In genomic region chrIII:9467095-9467494, ce11 we compare ENCODE assay signal across 2 worm cellular contexts.
A peak's percentile ranks its signal among the peaks of the same experiment; 100 is the strongest.
TF ChIP-seq lines count a peak whose summit lies in the region.

Gene baf-1 (plus strand): TSS chrIII:9467464.

TF ChIP-seq in whole organism, L1 larva, 84 proteins besides CTCF, POLR2A, EP300 and RAD21 (continued from another document):
- TF ChIP-seq isw-1 (GFP tag; IDR thresholded peaks at IDR 0.05; lab: Robert Waterston, UW) (peak; percentile 57), C04F5.9 (tag; optimal IDR thresholded peaks at IDR 0.05; lab: Kevin White, UChicago) (no peak), alr-1 (tag; optimal IDR thresholded peaks at IDR 0.05; lab: Kevin White, UChicago; ENCODE audit: borderline replicate concordance) (no peak), mab-9 (GFP tag; IDR thresholded peaks at IDR 0.05; lab: Robert Waterston, UW) (no peak), ces-1 (GFP tag; optimal IDR thresholded peaks at IDR 0.05; lab: Kevin White, UChicago) (no peak), ets-5 (GFP tag; IDR thresholded peaks at IDR 0.05; lab: Robert Waterston, UW) (no peak), ceh-90 (tag; optimal IDR thresholded peaks at IDR 0.05; lab: Kevin White, UChicago) (peak; percentile 57), efl-1 (optimal IDR thresholded peaks at IDR 0.05; lab: Kevin White, UChicago) (peak; percentile 75 to 77), efl-1 (GFP tag; optimal IDR thresholded peaks at IDR 0.05 in 1 of 2; lab: Kevin White, UChicago) (peak; percentile 70 to 97), sptf-1 (tag; optimal IDR thresholded peaks at IDR 0.05; lab: Kevin White, UChicago) (no peak), tlp-1 (tag; optimal IDR thresholded peaks at IDR 0.05; lab: Kevin White, UChicago) (no peak), aha-1 (tag; optimal IDR thresholded peaks at IDR 0.05; lab: Kevin White, UChicago) (no peak), egl-27 (tag; optimal IDR thresholded peaks at IDR 0.05; lab: Kevin White, UChicago) (no peak), F16B12.6 (tag; optimal IDR thresholded peaks at IDR 0.05; lab: Kevin White, UChicago) (peak; percentile 40), dpl-1 (GFP tag; optimal IDR thresholded peaks at IDR 0.05; lab: Kevin White, UChicago) (peak; percentile 70 to 80 (median 75)), lin-14 (GFP tag; optimal IDR thresholded peaks at IDR 0.05; lab: Kevin White, UChicago) (peak; percentile 55), rnt-1 (tag; optimal IDR thresholded peaks at IDR 0.05; lab: Kevin White, UChicago) (peak; percentile 83), fkh-8 (tag; optimal IDR thresholded peaks at IDR 0.05; lab: Kevin White, UChicago) (peak; percentile 27), lir-3 (tag; optimal IDR thresholded peaks at IDR 0.05; lab: Kevin White, UChicago; ENCODE audit: poor library complexity) (peak; percentile 59), tbx-2 (tag; optimal IDR thresholded peaks at IDR 0.05; lab: Kevin White, UChicago) (peak; percentile 60), mep-1 (tag; optimal IDR thresholded peaks at IDR 0.05; lab: Kevin White, UChicago) (peak; percentile 51), nhr-237 (tag; optimal IDR thresholded peaks at IDR 0.05; lab: Kevin White, UChicago) (no peak), unc-98 (GFP tag; IDR thresholded peaks at IDR 0.05; lab: Robert Waterston, UW) (no peak), C16A3.4 (tag; optimal IDR thresholded peaks at IDR 0.05; lab: Kevin White, UChicago) (peak; percentile 50), mef-2 (tag; optimal IDR thresholded peaks at IDR 0.05; lab: Kevin White, UChicago) (no peak), blmp-1 (tag; optimal IDR thresholded peaks at IDR 0.05; lab: Kevin White, UChicago) (peak; percentile 30), nhr-11 (tag; optimal IDR thresholded peaks at IDR 0.05; lab: Kevin White, UChicago) (no peak), C34B4.2 (tag; optimal IDR thresholded peaks at IDR 0.05; lab: Kevin White, UChicago) (no peak), aly-2 (tag; optimal IDR thresholded peaks at IDR 0.05; lab: Kevin White, UChicago) (no peak), fos-1 (tag; optimal IDR thresholded peaks at IDR 0.05; lab: Kevin White, UChicago) (peak; percentile 1), swsn-7 (tag; optimal IDR thresholded peaks at IDR 0.05; lab: Kevin White, UChicago) (peak; percentile 68), elt-2 (tag; optimal IDR thresholded peaks at IDR 0.05; lab: Kevin White, UChicago) (peak; percentile 64), zip-4 (GFP tag; optimal IDR thresholded peaks at IDR 0.05; lab: Kevin White, UChicago) (no peak), mdl-1 (tag; optimal IDR thresholded peaks at IDR 0.05; lab: Kevin White, UChicago) (peak in 1 of 2 experiments; percentile 3), fkh-10 (GFP tag; optimal IDR thresholded peaks at IDR 0.05; lab: Kevin White, UChicago) (no peak), lin-35 (GFP tag; optimal IDR thresholded peaks at IDR 0.05; lab: Kevin White, UChicago) (peak; percentile 72 to 83), xbp-1 (tag; optimal IDR thresholded peaks at IDR 0.05; lab: Kevin White, UChicago) (peak; percentile 65), ceh-88 (GFP tag; IDR thresholded peaks at IDR 0.05; lab: Robert Waterston, UW) (no peak), nhr-47 (tag; optimal IDR thresholded peaks at IDR 0.05; lab: Kevin White, UChicago) (peak; percentile 78), nhr-71 (tag; optimal IDR thresholded peaks at IDR 0.05; lab: Kevin White, UChicago) (peak; percentile 77), jun-1 (tag; optimal IDR thresholded peaks at IDR 0.05; lab: Kevin White, UChicago) (peak; percentile 15), Y116A8C.19 (tag; optimal IDR thresholded peaks at IDR 0.05; lab: Kevin White, UChicago; ENCODE audit: borderline replicate concordance) (no peak), ama-1 (optimal IDR thresholded peaks at IDR 0.05; lab: Kevin White, UChicago) (no peak), nhr-19 (GFP tag; conservative IDR thresholded peaks at IDR 0.05; lab: Robert Waterston, UW) (peak; percentile 46), snpc-4 (tag; optimal IDR thresholded peaks at IDR 0.05; lab: Kevin White, UChicago) (peak; percentile 76), pqm-1 (tag; optimal IDR thresholded peaks at IDR 0.05; lab: Kevin White, UChicago) (no peak), pag-3 (tag; optimal IDR thresholded peaks at IDR 0.05; lab: Kevin White, UChicago; ENCODE audit: borderline replicate concordance, insufficient read depth) (no peak), ztf-4 (tag; optimal IDR thresholded peaks at IDR 0.05; lab: Kevin White, UChicago) (no peak), pax-3 (tag; optimal IDR thresholded peaks at IDR 0.05; lab: Kevin White, UChicago) (peak; percentile 19), lin-39 (tag; optimal IDR thresholded peaks at IDR 0.05; lab: Kevin White, UChicago) (peak; percentile 2), elt-3 (tag; optimal IDR thresholded peaks at IDR 0.05; lab: Kevin White, UChicago) (peak in 1 of 6 experiments; percentile 54), unc-62 (GFP tag; optimal IDR thresholded peaks at IDR 0.05; lab: Kevin White, UChicago) (no peak), hlh-17 (GFP tag; optimal IDR thresholded peaks at IDR 0.05; lab: Kevin White, UChicago; ENCODE audit: borderline replicate concordance) (no peak), unc-86 (tag; optimal IDR thresholded peaks at IDR 0.05; lab: Kevin White, UChicago) (peak; percentile 17), vab-15 (tag; optimal IDR thresholded peaks at IDR 0.05; lab: Kevin White, UChicago) (no peak), ceh-63 (GFP tag; optimal IDR thresholded peaks at IDR 0.05; lab: Kevin White, UChicago) (no peak), nhr-84 (tag; optimal IDR thresholded peaks at IDR 0.05; lab: Kevin White, UChicago) (no peak), unc-130 (tag; optimal IDR thresholded peaks at IDR 0.05; lab: Kevin White, UChicago) (peak; percentile 12), efl-3 (GFP tag; optimal IDR thresholded peaks at IDR 0.05; lab: Kevin White, UChicago) (no peak), nhr-28 (tag; optimal IDR thresholded peaks at IDR 0.05; lab: Kevin White, UChicago) (no peak), lsy-2 (tag; optimal IDR thresholded peaks at IDR 0.05; lab: Kevin White, UChicago) (peak; percentile 68 to 83), dsc-1 (tag; optimal IDR thresholded peaks at IDR 0.05; lab: Kevin White, UChicago) (peak; percentile 44), lin-15B (tag; optimal IDR thresholded peaks at IDR 0.05; lab: Kevin White, UChicago) (peak; percentile 64), ceh-8 (GFP tag; optimal IDR thresholded peaks at IDR 0.05; lab: Kevin White, UChicago) (no peak), grh-1 (GFP tag; IDR thresholded peaks at IDR 0.05; lab: Robert Waterston, UW) (no peak), ztf-11 (tag; optimal IDR thresholded peaks at IDR 0.05; lab: Kevin White, UChicago) (peak in 1 of 2 experiments; percentile 10), unc-30 (tag; optimal IDR thresholded peaks at IDR 0.05; lab: Kevin White, UChicago) (no peak)

TF ChIP-seq in whole organism, L3 larva, 47 proteins besides CTCF, POLR2A, EP300 and RAD21 (continued from another document):
- peak; percentile 78 for TF ChIP-seq lin-15B (tag; optimal IDR thresholded peaks at IDR 0.05; lab: Kevin White, UChicago)
- TF ChIP-seq ceh-9 (tag; optimal IDR thresholded peaks at IDR 0.05; lab: Kevin White, UChicago): no peak
- no peak for TF ChIP-seq eor-1 (tag; optimal IDR thresholded peaks at IDR 0.05; lab: Kevin White, UChicago)
